Worm (Caenorhabditis elegans) whole organism, L3 larva: Measurements from ENCODE around the gene M142.8.

ENCODE experiments used
- R02D3.7 ChIP-seq: fragments of 150-350 bp; optimal IDR thresholded peaks from 2 replicates; lab custom pipeline; 2014; ENCODE audit warnings: missing biosample characterization, missing genetic modification characterization
- ama-1 ChIP-seq: fragments of 150-350 bp; optimal IDR thresholded peaks from 2 replicates; lab custom pipeline; 2018
- ceh-16 ChIP-seq: sonication (generic microtip); optimal IDR thresholded peaks from 2 replicates; lab custom pipeline; 2017; ENCODE audit warnings: missing biosample characterization, missing genetic modification characterization
- ceh-28 ChIP-seq: fragments of 150-350 bp; optimal IDR thresholded peaks from 2 replicates; lab custom pipeline; 2014; ENCODE audit warnings: missing biosample characterization, missing genetic modification reagents, missing genetic modification characterization
- ceh-82 ChIP-seq: fragments of 150-350 bp; optimal IDR thresholded peaks from 2 replicates; lab custom pipeline; 2014; ENCODE audit warnings: missing biosample characterization, missing genetic modification characterization
- ceh-9 ChIP-seq: sonication (generic microtip); optimal IDR thresholded peaks from 2 replicates; lab custom pipeline; 2018; ENCODE audit warnings: missing biosample characterization, missing genetic modification characterization
- daf-12 ChIP-seq: fragments of 150-350 bp; optimal IDR thresholded peaks from 2 replicates; lab custom pipeline; 2014; ENCODE audit warnings: missing biosample characterization, missing genetic modification reagents, missing genetic modification characterization
- egl-27 ChIP-seq: sonication (generic microtip); optimal IDR thresholded peaks from 4 replicates; lab custom pipeline; 2017; ENCODE audit warnings: missing biosample characterization, missing genetic modification reagents, missing genetic modification characterization
- egl-5 ChIP-seq: fragments of 150-350 bp; optimal IDR thresholded peaks from 2 replicates; lab custom pipeline; 2017; ENCODE audit warnings: missing biosample characterization, missing genetic modification reagents, missing genetic modification characterization, inconsistent platforms
- elt-1 ChIP-seq: fragments of 150-350 bp; optimal IDR thresholded peaks from 2 replicates; lab custom pipeline; 2014; ENCODE audit warnings: missing biosample characterization, missing genetic modification characterization
- elt-2 ChIP-seq: sonication (generic microtip); optimal IDR thresholded peaks from 2 replicates; lab custom pipeline; 2016; ENCODE audit warnings: missing genetic modification reagents, mild to moderate bottlenecking, missing genetic modification characterization, missing compliant biosample characterization
- elt-3 ChIP-seq, 3 experiments: fragments of 150-350 bp in 1 of 3; sonication (generic microtip) in 2 of 3; optimal IDR thresholded peaks; 2 replicates in 2 of 3; 4 replicates in 1 of 3; lab custom pipeline; 2014 to 2017; ENCODE audit warnings: missing biosample characterization in 3 of 3, missing genetic modification characterization in 3 of 3
- eor-1 ChIP-seq, 2 experiments: fragments of 150-350 bp; optimal IDR thresholded peaks; 2 replicates each; lab custom pipeline; 2014 to 2018; ENCODE audit warnings: missing biosample characterization in 2 of 2, missing genetic modification characterization in 2 of 2
- fos-1 ChIP-seq: fragments of 150-350 bp; optimal IDR thresholded peaks from 2 replicates; lab custom pipeline; 2014; ENCODE audit warnings: missing biosample characterization, missing genetic modification characterization
- hmg-11 ChIP-seq: sonication (generic microtip); optimal IDR thresholded peaks from 2 replicates; lab custom pipeline; 2016; ENCODE audit warnings: missing genetic modification characterization, missing compliant biosample characterization
- jun-1 ChIP-seq: fragments of 150-350 bp; optimal IDR thresholded peaks from 2 replicates; lab custom pipeline; 2014; ENCODE audit warnings: missing biosample characterization, missing genetic modification reagents, missing genetic modification characterization
- lin-15B ChIP-seq: fragments of 150-350 bp; optimal IDR thresholded peaks from 2 replicates; lab custom pipeline; 2014; ENCODE audit warnings: missing biosample characterization, missing genetic modification characterization
- lsy-12 ChIP-seq: sonication (generic microtip); optimal IDR thresholded peaks from 2 replicates; lab custom pipeline; 2016; ENCODE audit warnings: mild to moderate bottlenecking, missing genetic modification characterization, missing compliant biosample characterization
- mdl-1 ChIP-seq: fragments of 150-350 bp; optimal IDR thresholded peaks from 2 replicates; lab custom pipeline; 2014; ENCODE audit warnings: missing biosample characterization, missing genetic modification characterization
- mml-1 ChIP-seq: fragments of 150-350 bp; sonication (generic microtip); optimal IDR thresholded peaks from 3 replicates; lab custom pipeline; 2014; ENCODE audit warnings: missing biosample characterization, missing genetic modification characterization
- nfya-1 ChIP-seq: sonication (generic microtip); optimal IDR thresholded peaks from 2 replicates; lab custom pipeline; 2017; ENCODE audit warnings: missing genetic modification characterization, mild to moderate bottlenecking, missing compliant biosample characterization, antibody characterized with exemption, moderate library complexity; ENCODE audit not compliant: insufficient read depth
- nhr-11 ChIP-seq: fragments of 150-350 bp; optimal IDR thresholded peaks from 2 replicates; lab custom pipeline; 2014; ENCODE audit warnings: missing biosample characterization, missing genetic modification characterization
- nhr-12 ChIP-seq: fragments of 150-350 bp; optimal IDR thresholded peaks from 2 replicates; lab custom pipeline; 2014; ENCODE audit warnings: missing biosample characterization, missing genetic modification characterization
- nhr-23 ChIP-seq: fragments of 150-350 bp; optimal IDR thresholded peaks from 2 replicates; lab custom pipeline; 2014; ENCODE audit warnings: missing biosample characterization, missing genetic modification reagents, missing genetic modification characterization
- nhr-237 ChIP-seq: fragments of 150-350 bp; optimal IDR thresholded peaks from 2 replicates; lab custom pipeline; 2014; ENCODE audit warnings: missing biosample characterization, missing genetic modification characterization
- nhr-25 ChIP-seq: sonication (generic microtip); optimal IDR thresholded peaks from 2 replicates; lab custom pipeline; 2017; ENCODE audit warnings: missing biosample characterization, missing genetic modification characterization
- nhr-28 ChIP-seq: fragments of 150-350 bp; optimal IDR thresholded peaks from 2 replicates; lab custom pipeline; 2014; ENCODE audit warnings: missing biosample characterization, missing genetic modification characterization
- nhr-43 ChIP-seq: sonication (generic microtip); optimal IDR thresholded peaks from 2 replicates; lab custom pipeline; 2016; ENCODE audit warnings: mild to moderate bottlenecking, missing genetic modification characterization, missing compliant biosample characterization; ENCODE audit not compliant: poor library complexity, severe bottlenecking
- nhr-67 ChIP-seq: fragments of 150-350 bp; optimal IDR thresholded peaks from 2 replicates; lab custom pipeline; 2014; ENCODE audit warnings: missing biosample characterization, missing genetic modification characterization
- pha-4 ChIP-seq: fragments of 150-350 bp; optimal IDR thresholded peaks from 2 replicates; lab custom pipeline; 2014; ENCODE audit warnings: missing biosample characterization, missing genetic modification reagents, missing genetic modification characterization
- sea-2 ChIP-seq: fragments of 150-350 bp; sonication (generic microtip); optimal IDR thresholded peaks from 4 replicates; lab custom pipeline; 2014; ENCODE audit warnings: missing biosample characterization, missing genetic modification reagents, missing genetic modification characterization
- snpc-4 ChIP-seq: fragments of 150-350 bp; optimal IDR thresholded peaks from 2 replicates; lab custom pipeline; 2014; ENCODE audit warnings: missing biosample characterization, missing genetic modification characterization
- tbx-2 ChIP-seq: sonication (generic microtip); optimal IDR thresholded peaks from 2 replicates; lab custom pipeline; 2016; ENCODE audit warnings: mild to moderate bottlenecking, missing genetic modification characterization, missing compliant biosample characterization
- unc-62 ChIP-seq: fragments of 150-350 bp; sonication (generic microtip); optimal IDR thresholded peaks from 4 replicates; lab custom pipeline; 2014; ENCODE audit warnings: missing biosample characterization, missing genetic modification reagents, missing genetic modification characterization
- ztf-11 ChIP-seq: fragments of 150-350 bp; optimal IDR thresholded peaks from 2 replicates; lab custom pipeline; 2014; ENCODE audit warnings: missing biosample characterization, missing genetic modification characterization

The M142.8 gene

DNA sequence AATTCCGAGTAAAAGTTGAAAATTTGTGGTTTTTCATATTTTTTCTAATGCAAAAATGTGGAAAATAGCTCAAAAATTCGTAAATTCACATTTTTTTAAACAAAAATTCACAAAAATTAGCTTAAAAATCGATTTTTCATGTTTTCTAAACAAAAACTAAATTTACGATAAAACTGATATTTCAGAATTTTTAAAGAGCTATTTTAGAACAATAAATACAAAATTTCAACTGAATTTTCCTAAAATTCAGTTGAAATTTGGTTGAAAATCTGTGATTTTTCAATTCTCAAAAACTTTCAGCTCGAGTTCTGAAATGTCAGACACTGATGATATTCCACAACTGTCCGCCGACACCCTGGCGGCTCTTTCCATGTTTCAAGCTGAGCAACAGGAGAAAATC is at the start of gene M142.8:
Gene M142.8 (plus strand): TSS at position 301 of the 400 bp plus-strand sequence.
- no peak for TF ChIP-seq nfya-1 (tag; lab: Kevin White, UChicago)
- no peak for TF ChIP-seq elt-2 (tag; lab: Kevin White, UChicago)
- no peak for TF ChIP-seq mdl-1 (tag; lab: Kevin White, UChicago)
- TF ChIP-seq fos-1 (tag; lab: Kevin White, UChicago) = no peak
- TF ChIP-seq nhr-67 (tag; lab: Kevin White, UChicago) = no peak
- TF ChIP-seq nhr-28 (tag; lab: Kevin White, UChicago) = no peak
- no peak for TF ChIP-seq ceh-16 (tag; lab: Kevin White, UChicago)
- TF ChIP-seq snpc-4 (tag; lab: Kevin White, UChicago) = no peak
- TF ChIP-seq nhr-11 = no peak
- TF ChIP-seq unc-62 (GFP tag; lab: Kevin White, UChicago) = no peak
- TF ChIP-seq elt-1 = no peak
- TF ChIP-seq nhr-12 (tag; lab: Kevin White, UChicago) = no peak
- TF ChIP-seq nhr-25 (tag; lab: Kevin White, UChicago) = no peak
- no peak for TF ChIP-seq ztf-11 (tag; lab: Kevin White, UChicago)
- no peak for TF ChIP-seq elt-3 (tag; optimal IDR thresholded peaks at IDR 0.05; lab: Kevin White, UChicago)
- no peak for TF ChIP-seq sea-2 (GFP tag; lab: Kevin White, UChicago)
- TF ChIP-seq nhr-43 = no peak
- TF ChIP-seq ama-1 = no peak

ce11 chrIII:10888824-10889223 is 44.6 kb upstream of the M142.8 start:
- TF ChIP-seq unc-62 (GFP tag; lab: Kevin White, UChicago) (no peak), jun-1 (no peak), ama-1 (no peak), fos-1 (tag; lab: Kevin White, UChicago) (no peak), ztf-11 (tag; lab: Kevin White, UChicago) (no peak), eor-1 (tag; optimal IDR thresholded peaks at IDR 0.05; lab: Kevin White, UChicago) (no peak), snpc-4 (tag; lab: Kevin White, UChicago) (no peak), ceh-28 (tag; lab: Kevin White, UChicago) (no peak), elt-1 (no peak), R02D3.7 (tag; lab: Kevin White, UChicago) (no peak)

ce11 chrIII:10894220-10894619 is 39.2 kb upstream of the M142.8 start, which contains the start of gene fbxb-87:
fbxb-87 (plus strand) TSS chrIII:10894520.
- TF ChIP-seq nhr-25 (tag; lab: Kevin White, UChicago) (no peak), ceh-82 (no peak), unc-62 (GFP tag; lab: Kevin White, UChicago) (no peak), ceh-9 (no peak), tbx-2 (no peak), eor-1 (tag; optimal IDR thresholded peaks at IDR 0.05; lab: Kevin White, UChicago) (no peak), elt-3 (tag; optimal IDR thresholded peaks at IDR 0.05; lab: Kevin White, UChicago) (no peak), ceh-16 (tag; lab: Kevin White, UChicago) (no peak), egl-27 (tag; lab: Kevin White, UChicago) (no peak), nhr-67 (tag; lab: Kevin White, UChicago) (no peak), nhr-237 (no peak), pha-4 (tag; lab: Kevin White, UChicago) (no peak)

DNA sequence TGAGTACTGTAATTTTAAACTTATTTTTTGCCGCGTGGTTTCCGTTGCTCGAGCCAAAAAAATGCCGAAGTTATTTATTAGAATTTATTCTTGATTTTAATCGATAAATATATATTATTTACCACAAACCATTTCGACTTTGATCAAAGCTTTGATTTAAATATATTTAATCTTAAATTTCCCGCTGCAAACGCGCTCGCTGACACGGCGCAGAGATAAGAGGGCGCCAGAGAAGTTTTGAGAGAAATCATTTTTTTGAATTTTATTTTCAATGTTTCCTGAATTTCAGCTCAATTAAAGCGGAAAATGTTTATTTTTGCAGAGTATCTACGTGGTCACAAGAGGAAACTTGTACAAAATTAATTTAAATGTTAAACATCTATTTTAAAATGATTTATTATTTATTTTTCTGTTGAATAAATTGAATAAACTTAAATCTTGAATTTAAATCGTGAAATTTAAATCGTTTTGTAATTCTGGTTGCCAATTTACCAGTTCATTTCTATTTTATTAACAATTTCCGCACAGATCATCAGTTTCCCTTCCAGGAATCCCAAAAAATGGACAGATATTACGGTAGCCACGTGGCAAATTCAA is 37.5 kb upstream of the M142.8 start, which contains the start of gene com-1:
Gene com-1 (plus strand): TSS at position 547 of the 597 bp plus-strand sequence.
- TF ChIP-seq snpc-4 (tag; lab: Kevin White, UChicago) (peak; percentile 26), hmg-11 (tag; lab: Kevin White, UChicago) (peak; percentile 41), elt-2 (tag; lab: Kevin White, UChicago) (no peak), fos-1 (tag; lab: Kevin White, UChicago) (no peak), nhr-23 (tag; lab: Kevin White, UChicago) (peak; percentile 42), lsy-12 (tag; lab: Kevin White, UChicago) (no peak), pha-4 (tag; lab: Kevin White, UChicago) (peak; percentile 70), lin-15B (tag; lab: Kevin White, UChicago) (peak; percentile 83), nfya-1 (tag; lab: Kevin White, UChicago) (peak; percentile 54)
- TF ChIP-seq, all 47 proteins: peak for 6

- TF ChIP-seq nhr-25 (tag; lab: Kevin White, UChicago) (no peak), nhr-11 (no peak), nhr-67 (tag; lab: Kevin White, UChicago) (no peak), sea-2 (GFP tag; lab: Kevin White, UChicago) (no peak), mml-1 (tag; lab: Kevin White, UChicago) (no peak), daf-12 (no peak), unc-62 (GFP tag; lab: Kevin White, UChicago) (no peak), elt-2 (tag; lab: Kevin White, UChicago) (no peak), egl-5 (tag; lab: Kevin White, UChicago) (no peak), nhr-43 (no peak)
Measured at ce11 chrIII:10902341-10902740, 31.1 kb upstream of the M142.8 start, which contains the start of gene unc-119. unc-119 (plus strand) TSS chrIII:10902641.
